Fruit fly (Drosophila melanogaster) whole organism, prepupa: ENCODE results near the gene CG34260.

Source experiments
- Blimp-1 ChIP-seq: fragments of 200-800 bp; sonication (Bioruptor generic); optimal IDR thresholded peaks from 3 replicates; lab custom pipeline; 2017; ENCODE audit warnings: missing biosample characterization, missing genetic modification characterization, mild to moderate bottlenecking, moderate library complexity, missing genetic modification reagents
- CG11762 ChIP-seq: fragments of 200-800 bp; sonication (Bioruptor generic); optimal IDR thresholded peaks from 3 replicates; lab custom pipeline; 2016; ENCODE audit warnings: missing biosample characterization, missing genetic modification characterization; ENCODE audit not compliant: insufficient read depth
- CG11902 ChIP-seq: fragments of 200-800 bp; sonication (Bioruptor generic); optimal IDR thresholded peaks from 3 replicates; lab custom pipeline; 2016; ENCODE audit warnings: missing biosample characterization, missing genetic modification characterization
- CG1621 ChIP-seq: fragments of 200-800 bp; sonication (Bioruptor generic); optimal IDR thresholded peaks from 3 replicates; lab custom pipeline; 2018; ENCODE audit warnings: missing biosample characterization, mild to moderate bottlenecking, missing genetic modification characterization
- CG32006 ChIP-seq: fragments of 200-800 bp; sonication (Bioruptor generic); optimal IDR thresholded peaks from 3 replicates; lab custom pipeline; 2017; ENCODE audit warnings: missing biosample characterization, mild to moderate bottlenecking, missing genetic modification characterization
- CG34406 ChIP-seq: fragments of 200-800 bp; sonication (Bioruptor generic); optimal IDR thresholded peaks from 3 replicates; lab custom pipeline; 2016; ENCODE audit warnings: missing biosample characterization, missing genetic modification characterization
- CG4318 ChIP-seq: fragments of 200-800 bp; sonication (Bioruptor generic); optimal IDR thresholded peaks from 3 replicates; lab custom pipeline; 2017; ENCODE audit warnings: missing biosample characterization, mild to moderate bottlenecking, missing genetic modification characterization
- CG6854 ChIP-seq: fragments of 200-800 bp; sonication (Bioruptor generic); optimal IDR thresholded peaks from 2 replicates; lab custom pipeline; 2017; ENCODE audit warnings: missing biosample characterization, mild to moderate bottlenecking, missing genetic modification characterization
- Eip93F ChIP-seq: fragments of 200-800 bp; sonication (Bioruptor generic); optimal IDR thresholded peaks from 2 replicates; lab custom pipeline; 2016; ENCODE audit warnings: missing biosample characterization, mild to moderate bottlenecking, missing genetic modification characterization
- OdsH ChIP-seq: fragments of 200-800 bp; sonication (Bioruptor generic); optimal IDR thresholded peaks from 3 replicates; lab custom pipeline; 2016; ENCODE audit warnings: missing biosample characterization, missing genetic modification characterization
- achi ChIP-seq: fragments of 200-800 bp; sonication (Bioruptor generic); optimal IDR thresholded peaks from 3 replicates; lab custom pipeline; 2016; ENCODE audit warnings: missing biosample characterization, missing genetic modification characterization
- dsx ChIP-seq: fragments of 200-800 bp; optimal IDR thresholded peaks from 3 replicates; lab custom pipeline; 2019; ENCODE audit warnings: missing biosample characterization, mild to moderate bottlenecking, missing genetic modification characterization, moderate library complexity; ENCODE audit not compliant: poor library complexity, severe bottlenecking
- eg ChIP-seq: fragments of 200-800 bp; sonication (Bioruptor generic); IDR thresholded peaks from 3 replicates; pipeline ENCODE4 v1.3.6; 2022; ENCODE audit warnings: missing biosample characterization, missing genetic modification characterization
- ss ChIP-seq, 2 experiments: fragments of 200-800 bp; sonication (Bioruptor generic); optimal IDR thresholded peaks; 2 replicates in 1 of 2; 3 replicates in 1 of 2; lab custom pipeline; 2017 to 2018; ENCODE audit warnings: mild to moderate bottlenecking in 2 of 2, missing biosample characterization in 2 of 2, missing genetic modification characterization in 2 of 2, moderate library complexity in 1 of 2

DNA sequence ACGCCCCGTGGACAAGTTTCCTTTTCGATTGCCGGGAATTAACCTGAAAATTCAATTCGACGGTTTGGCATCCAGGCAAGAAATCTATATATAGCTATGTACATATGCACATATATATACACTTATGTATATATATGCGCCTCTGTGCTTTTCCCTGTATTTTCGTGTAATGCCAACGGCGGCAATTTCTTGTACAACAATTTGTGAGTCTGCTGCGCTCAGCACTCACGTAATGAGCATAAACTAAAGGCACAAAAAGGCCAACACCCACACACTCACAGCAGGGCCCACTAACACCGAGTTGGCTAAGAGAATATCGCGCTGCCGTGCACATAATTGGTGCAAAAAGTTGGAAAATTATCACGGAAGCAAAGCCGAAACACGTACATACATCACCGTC is 47.6 kb downstream of the CG34260 start:
- TF ChIP-seq CG11762 (GFP tag; lab: Kevin White, UChicago): no peak
- TF ChIP-seq CG11902 (GFP tag; lab: Kevin White, UChicago): no peak
- no peak for TF ChIP-seq CG34406 (GFP tag; lab: Kevin White, UChicago)
- TF ChIP-seq dsx: no peak
- TF ChIP-seq Eip93F: no peak
- no peak for TF ChIP-seq CG4318
- no peak for TF ChIP-seq CG6854 (GFP tag; lab: Kevin White, UChicago)
- no peak for TF ChIP-seq OdsH (GFP tag; lab: Kevin White, UChicago)
- TF ChIP-seq achi (GFP tag; lab: Kevin White, UChicago): no peak
- no peak for TF ChIP-seq ss (GFP tag; optimal IDR thresholded peaks at IDR 0.05; lab: Kevin White, UChicago)
- TF ChIP-seq Blimp-1: no peak
- no peak for TF ChIP-seq CG1621
- TF ChIP-seq eg (GFP tag; lab: Robert Waterston, UW): no peak
- no peak for TF ChIP-seq CG32006
